Worm (Caenorhabditis elegans) whole organism, young adult: Measurements from ENCODE around the gene T25B9.3.
"Not testable (repeated sequence)": the region's sequence is repeated elsewhere in the genome, so short reads cannot be mapped to it uniquely, and the experiment has no call there.

Source experiments
- B0019.2 ChIP-seq: fragments of 200-800 bp; sonication (Bioruptor generic); conservative IDR thresholded peaks from 2 replicates; pipeline ENCODE4 v1.3.6; 2022; ENCODE audit warnings: missing genetic modification reagents, missing genetic modification characterization, missing compliant biosample characterization
- C06A6.2 ChIP-seq: fragments of 200-800 bp; sonication (Bioruptor generic); conservative IDR thresholded peaks from 2 replicates; pipeline ENCODE4 v1.3.6; 2022; ENCODE audit warnings: missing genetic modification characterization, missing compliant biosample characterization
- F52B5.7 ChIP-seq: sonication (generic microtip); optimal IDR thresholded peaks from 2 replicates; lab custom pipeline; 2016; ENCODE audit warnings: mild to moderate bottlenecking, missing genetic modification characterization, missing compliant biosample characterization
- F55B11.4 ChIP-seq: sonication (generic microtip); optimal IDR thresholded peaks from 2 replicates; lab custom pipeline; 2016; ENCODE audit warnings: missing compliant biosample characterization, missing genetic modification characterization, borderline replicate concordance; ENCODE audit not compliant: insufficient read depth
- F57A8.1 ChIP-seq: fragments of 200-800 bp; sonication (Bioruptor generic); optimal IDR thresholded peaks from 2 replicates; lab custom pipeline; 2018; ENCODE audit warnings: mild to moderate bottlenecking, missing genetic modification characterization, moderate library complexity, missing compliant biosample characterization
- K11D2.4 ChIP-seq: fragments of 200-800 bp; sonication (Bioruptor generic); IDR thresholded peaks from 2 replicates; pipeline ENCODE4 v1.3.6; 2022; ENCODE audit warnings: missing genetic modification reagents, missing genetic modification characterization, missing compliant biosample characterization
- T26A5.8 ChIP-seq: sonication (generic microtip); optimal IDR thresholded peaks from 2 replicates; lab custom pipeline; 2016; ENCODE audit warnings: missing genetic modification characterization, missing compliant biosample characterization
- Y79H2A.3 ChIP-seq: fragments of 200-800 bp; sonication (Bioruptor generic); conservative IDR thresholded peaks from 2 replicates; pipeline ENCODE4 v1.3.6; 2022; ENCODE audit warnings: missing genetic modification reagents, missing genetic modification characterization, missing compliant biosample characterization
- aptf-3 ChIP-seq: fragments of 200-800 bp; sonication (Bioruptor generic); IDR thresholded peaks from 2 replicates; pipeline ENCODE4 v1.3.6; 2022; ENCODE audit warnings: missing genetic modification characterization, missing compliant biosample characterization
- atf-7 ChIP-seq: sonication (generic microtip); optimal IDR thresholded peaks from 2 replicates; lab custom pipeline; 2017; ENCODE audit warnings: mild to moderate bottlenecking, missing genetic modification characterization, missing compliant biosample characterization
- cebp-1 ChIP-seq, 2 experiments: fragments of 200-800 bp in 1 of 2; sonication (Bioruptor generic) in 1 of 2; sonication (generic microtip) in 1 of 2; IDR thresholded peaks in 1 of 2; optimal IDR thresholded peaks in 1 of 2; 2 replicates each; pipeline versions ENCODE4 v1.3.6 to Lab custom; 2017 to 2022; ENCODE audit warnings: missing compliant biosample characterization in 2 of 2, missing genetic modification characterization in 2 of 2, mild to moderate bottlenecking in 1 of 2, missing genetic modification reagents in 1 of 2, moderate library complexity in 1 of 2
- cebp-2 ChIP-seq: fragments of 200-800 bp; sonication (Bioruptor generic); IDR thresholded peaks from 2 replicates; pipeline ENCODE4 v1.3.6; 2022; ENCODE audit warnings: missing genetic modification characterization, missing compliant biosample characterization
- ceh-100 ChIP-seq: fragments of 200-800 bp; sonication (Bioruptor generic); IDR thresholded peaks from 2 replicates; pipeline ENCODE4 v1.3.6; 2022; ENCODE audit warnings: missing genetic modification reagents, missing genetic modification characterization, missing compliant biosample characterization
- ceh-91 ChIP-seq: fragments of 200-800 bp; sonication (Bioruptor generic); IDR thresholded peaks from 2 replicates; pipeline ENCODE4 v1.3.6; 2022; ENCODE audit warnings: missing genetic modification reagents, missing genetic modification characterization, missing compliant biosample characterization
- dpff-1 ChIP-seq: sonication (generic microtip); optimal IDR thresholded peaks from 2 replicates; lab custom pipeline; 2017; ENCODE audit warnings: mild to moderate bottlenecking, missing genetic modification characterization, missing compliant biosample characterization
- ets-4 ChIP-seq: fragments of 200-800 bp; sonication (Bioruptor generic); optimal IDR thresholded peaks from 2 replicates; lab custom pipeline; 2018; ENCODE audit warnings: mild to moderate bottlenecking, missing genetic modification characterization, missing compliant biosample characterization
- fkh-3 ChIP-seq: sonication (generic microtip); optimal IDR thresholded peaks from 2 replicates; lab custom pipeline; 2016; ENCODE audit warnings: mild to moderate bottlenecking, missing genetic modification characterization, missing compliant biosample characterization
- hlh-12 ChIP-seq: sonication (generic microtip); optimal IDR thresholded peaks from 2 replicates; lab custom pipeline; 2016; ENCODE audit warnings: missing genetic modification characterization, missing compliant biosample characterization
- lag-1 ChIP-seq: fragments of 200-800 bp; sonication (Bioruptor generic); IDR thresholded peaks from 2 replicates; pipeline ENCODE4 v1.3.6; 2022; ENCODE audit warnings: missing genetic modification reagents, missing genetic modification characterization, missing compliant biosample characterization
- let-607 ChIP-seq, 2 experiments: fragments of 200-800 bp in 1 of 2; sonication (Bioruptor generic) in 1 of 2; sonication (generic microtip) in 1 of 2; optimal IDR thresholded peaks; 2 replicates each; lab custom pipeline; 2016 to 2018; ENCODE audit warnings: mild to moderate bottlenecking in 2 of 2, missing compliant biosample characterization in 2 of 2, missing genetic modification characterization in 2 of 2, moderate library complexity in 2 of 2, missing genotype in 1 of 2
- lin-35 ChIP-seq, 3 experiments: fragments of 150-350 bp in 2 of 3; sonication (generic microtip) in 1 of 3; optimal IDR thresholded peaks; 2 replicates each; lab custom pipeline; 2014 to 2018; ENCODE audit warnings: missing biosample characterization in 3 of 3, missing genetic modification characterization in 3 of 3, missing genetic modification reagents in 3 of 3
- lin-40 ChIP-seq: sonication (generic microtip); optimal IDR thresholded peaks from 2 replicates; lab custom pipeline; 2016; ENCODE audit warnings: missing genetic modification characterization, mild to moderate bottlenecking, missing compliant biosample characterization, missing genotype, missing genetic modification reagents
- madf-10 ChIP-seq: sonication (generic microtip); optimal IDR thresholded peaks from 2 replicates; lab custom pipeline; 2016; ENCODE audit warnings: mild to moderate bottlenecking, missing genetic modification characterization, missing compliant biosample characterization
- madf-3 ChIP-seq: fragments of 200-800 bp; sonication (Bioruptor generic); IDR thresholded peaks from 2 replicates; pipeline ENCODE4 v1.3.6; 2022; ENCODE audit warnings: missing genetic modification reagents, missing genetic modification characterization, missing compliant biosample characterization
- madf-8 ChIP-seq: fragments of 200-800 bp; sonication (Bioruptor generic); conservative IDR thresholded peaks from 2 replicates; pipeline ENCODE4 v1.3.6; 2022; ENCODE audit warnings: missing genetic modification reagents, missing genetic modification characterization, missing compliant biosample characterization
- mcd-1 ChIP-seq: fragments of 200-800 bp; sonication (Bioruptor generic); IDR thresholded peaks from 2 replicates; pipeline ENCODE4 v1.3.6; 2022; ENCODE audit warnings: missing genetic modification reagents, missing genetic modification characterization, missing compliant biosample characterization
- mxl-1 ChIP-seq: sonication (generic microtip); optimal IDR thresholded peaks from 2 replicates; lab custom pipeline; 2016; ENCODE audit warnings: missing genetic modification characterization, missing compliant biosample characterization
- nhr-179 ChIP-seq: sonication (generic microtip); optimal IDR thresholded peaks from 2 replicates; lab custom pipeline; 2016; ENCODE audit warnings: mild to moderate bottlenecking, missing genetic modification characterization, missing compliant biosample characterization
- rcor-1 ChIP-seq: fragments of 200-800 bp; sonication (Bioruptor generic); IDR thresholded peaks from 2 replicates; pipeline ENCODE4 v1.3.6; 2022; ENCODE audit warnings: missing genetic modification reagents, missing genetic modification characterization, missing compliant biosample characterization
- repo-1 ChIP-seq: sonication (generic microtip); optimal IDR thresholded peaks from 2 replicates; lab custom pipeline; 2017; ENCODE audit warnings: mild to moderate bottlenecking, missing genetic modification characterization, missing compliant biosample characterization
- rpc-1 ChIP-seq, 2 experiments: fragments of 150-350 bp in 1 of 2; sonication (generic microtip) in 1 of 2; optimal IDR thresholded peaks; 2 replicates each; lab custom pipeline; 2014 to 2018; ENCODE audit warnings: missing biosample characterization in 1 of 2, missing genetic modification characterization in 1 of 2, missing genetic modification reagents in 1 of 2, missing genotype in 1 of 2
- snpc-1.1 ChIP-seq: sonication (generic microtip); optimal IDR thresholded peaks from 2 replicates; lab custom pipeline; 2017; ENCODE audit warnings: missing genetic modification characterization, mild to moderate bottlenecking, missing compliant biosample characterization, antibody characterized with exemption, moderate library complexity, missing genotype, missing genetic modification reagents; ENCODE audit not compliant: insufficient read depth
- somi-1 ChIP-seq: fragments of 200-800 bp; sonication (Bioruptor generic); optimal IDR thresholded peaks from 2 replicates; lab custom pipeline; 2018; ENCODE audit warnings: mild to moderate bottlenecking, missing genetic modification characterization, missing compliant biosample characterization
- zfh-2 ChIP-seq: fragments of 200-800 bp; sonication (Bioruptor generic); conservative IDR thresholded peaks from 2 replicates; pipeline ENCODE4 v1.3.6; 2022; ENCODE audit warnings: missing genetic modification reagents, missing genetic modification characterization, missing compliant biosample characterization

The T25B9.3 gene

DNA sequence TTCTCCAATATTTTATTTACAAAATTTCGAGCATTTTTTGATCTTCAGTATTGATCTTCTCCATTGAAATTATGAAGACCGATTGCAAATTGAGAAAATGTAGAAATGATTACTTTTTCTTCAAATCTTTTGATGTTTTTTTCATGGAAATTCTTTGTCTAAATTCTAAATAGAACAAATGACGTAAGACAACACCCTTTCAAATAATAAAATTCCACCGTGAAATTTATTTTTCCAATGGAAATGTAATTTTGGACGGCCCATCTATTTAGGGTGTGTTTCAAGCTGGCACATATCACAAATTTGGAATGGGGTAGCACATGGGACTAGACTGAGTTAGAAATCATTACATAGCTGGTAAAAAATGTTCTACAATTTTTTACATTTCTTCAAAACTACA, 7.2 kb downstream of the T25B9.3 start, which contains the start of gene T25B9.2:
Gene T25B9.2, minus strand, starts transcription at position 101 of the 400 bp plus-strand sequence.
- TF ChIP-seq snpc-1.1 (tag; lab: Kevin White, UChicago); aptf-3; madf-10 (tag; lab: Kevin White, UChicago): not testable (repeated sequence)

DNA sequence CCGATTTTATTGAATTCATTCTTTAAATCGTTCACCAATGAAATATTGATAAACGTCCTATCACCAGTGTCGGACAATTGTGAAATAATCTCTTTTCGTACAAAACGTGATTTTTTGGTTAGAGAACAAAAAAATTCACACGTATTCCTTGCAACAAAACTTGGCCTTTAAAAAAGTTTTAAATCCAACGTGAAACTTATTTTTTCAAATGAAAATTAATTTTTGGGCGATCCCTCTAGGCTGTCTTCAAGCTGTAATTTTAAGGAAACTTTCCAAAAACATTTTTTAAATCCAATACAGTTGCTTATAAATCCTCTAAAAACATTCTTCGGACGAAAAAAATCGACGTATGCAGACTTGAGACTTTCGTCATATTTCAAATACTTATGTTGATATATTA, 10.1 kb downstream of the T25B9.3 start, which contains the start of gene T25B9.5:
Gene T25B9.5, minus strand, starts transcription at position 101 of the 400 bp plus-strand sequence.
- TF ChIP-seq F52B5.7: no peak
- no peak for TF ChIP-seq fkh-3 (tag; lab: Kevin White, UChicago)
- no peak for TF ChIP-seq K11D2.4
- no peak for TF ChIP-seq rpc-1 (optimal IDR thresholded peaks at IDR 0.05; lab: Kevin White, UChicago)
- TF ChIP-seq rpc-1 (tag; optimal IDR thresholded peaks at IDR 0.05; lab: Kevin White, UChicago): no peak
- no peak for TF ChIP-seq ceh-100 (GFP tag; lab: Robert Waterston, UW)
- no peak for TF ChIP-seq hlh-12 (tag; lab: Kevin White, UChicago)
- no peak for TF ChIP-seq F55B11.4
- TF ChIP-seq mxl-1: no peak
- TF ChIP-seq lin-35 (GFP tag; optimal IDR thresholded peaks at IDR 0.05; lab: Kevin White, UChicago): no peak
- no peak for TF ChIP-seq madf-8 (GFP tag; lab: Robert Waterston, UW)
- TF ChIP-seq B0019.2 (GFP tag; lab: Robert Waterston, UW): no peak
- TF ChIP-seq lag-1 (GFP tag; lab: Robert Waterston, UW): no peak
- no peak for TF ChIP-seq ceh-91 (GFP tag; lab: Robert Waterston, UW)
- no peak for TF ChIP-seq Y79H2A.3 (GFP tag; lab: Robert Waterston, UW)

DNA sequence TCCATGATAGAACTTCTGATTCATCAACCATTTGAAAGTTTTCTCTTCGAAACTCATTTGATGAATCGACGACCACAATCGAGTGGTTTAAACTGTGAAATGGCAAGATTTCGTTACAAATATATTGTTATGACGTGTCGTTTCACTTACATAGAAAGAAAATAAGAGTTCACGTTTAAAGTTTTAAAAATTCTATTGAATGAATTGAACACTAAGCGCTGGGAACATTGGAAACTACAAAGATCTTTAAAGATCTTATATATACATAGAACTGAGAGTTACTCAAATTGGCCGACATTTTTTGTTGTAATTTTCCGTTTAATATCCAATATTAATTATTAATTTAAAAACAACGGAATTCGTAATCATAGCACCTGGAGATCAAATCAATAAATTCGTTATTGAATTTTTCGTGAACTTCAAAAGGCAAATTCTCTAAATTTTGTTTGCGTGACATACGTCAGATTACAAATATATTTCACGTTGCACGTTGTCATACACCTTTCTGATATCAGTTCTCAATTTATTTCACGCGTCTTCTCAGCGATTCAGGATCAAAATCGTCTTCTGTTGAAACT, 13.1 kb downstream of the T25B9.3 start, which contains the start of the genes T25B9.4 and T25B9.6:
Gene T25B9.4, minus strand, starts transcription at position 101 of the 578 bp plus-strand sequence.
Gene T25B9.6, plus strand, starts transcription at position 528 of the 578 bp plus-strand sequence.
- TF ChIP-seq cebp-2 (GFP tag; lab: Robert Waterston, UW) (no peak), rcor-1 (GFP tag; lab: Robert Waterston, UW) (no peak), madf-3 (GFP tag; lab: Robert Waterston, UW) (no peak), dpff-1 (tag; lab: Kevin White, UChicago) (no peak), atf-7 (tag; lab: Kevin White, UChicago) (no peak), T26A5.8 (tag; lab: Kevin White, UChicago) (no peak), C06A6.2 (GFP tag; lab: Robert Waterston, UW) (no peak), somi-1 (no peak), hlh-12 (tag; lab: Kevin White, UChicago) (no peak), nhr-179 (tag; lab: Kevin White, UChicago) (no peak), lin-40 (tag; lab: Kevin White, UChicago) (no peak), repo-1 (tag; lab: Kevin White, UChicago) (no peak), let-607 (tag; optimal IDR thresholded peaks at IDR 0.05; lab: Kevin White, UChicago) (no peak), F57A8.1 (GFP tag; lab: Kevin White, UChicago) (no peak), cebp-1 (GFP tag; IDR thresholded peaks at IDR 0.05; lab: Robert Waterston, UW) (no peak), cebp-1 (tag; optimal IDR thresholded peaks at IDR 0.05; lab: Kevin White, UChicago) (no peak), mcd-1 (GFP tag; lab: Robert Waterston, UW) (no peak), zfh-2 (GFP tag; lab: Robert Waterston, UW) (no peak), ets-4 (GFP tag; lab: Kevin White, UChicago) (no peak)
